ENCODE assay signal across 4 fruit fly cellular contexts in genomic region chr3L:11353002-11353401, dm6.
TF ChIP-seq lines count a peak whose summit lies in the region.

No protein-coding gene starts in this region.

TF ChIP-seq in whole organism, adult, 20 proteins besides CTCF, POLR2A, EP300 and RAD21 (continued from another document):
- TF ChIP-seq CG5204 (GFP tag; optimal IDR thresholded peaks at IDR 0.05; lab: Kevin White, UChicago) (peak; percentile 76), ovo (GFP tag; optimal IDR thresholded peaks at IDR 0.05; lab: Kevin White, UChicago) (peak; percentile 51)

TF ChIP-seq in whole organism, embryonic, 481 proteins besides CTCF, POLR2A, EP300 and RAD21 (continued from another document and continues in another):
- no peak for TF ChIP-seq Asciz (GFP tag; optimal IDR thresholded peaks at IDR 0.05; lab: Kevin White, UChicago)
- peak; percentile 69 for TF ChIP-seq repo (GFP tag; optimal IDR thresholded peaks at IDR 0.05; lab: Kevin White, UChicago)
- TF ChIP-seq vnd (GFP tag; IDR thresholded peaks at IDR 0.05; lab: Robert Waterston, UW; ENCODE audit: partially characterized antibody) = no peak
- peak; percentile 80 for TF ChIP-seq CG9215 (GFP tag; IDR thresholded peaks at IDR 0.05; lab: Robert Waterston, UW)
- TF ChIP-seq rib (GFP tag; IDR thresholded peaks at IDR 0.05; lab: Robert Waterston, UW) = peak; percentile 94
- peak; percentile 78 for TF ChIP-seq ems (GFP tag; optimal IDR thresholded peaks at IDR 0.05; lab: Kevin White, UChicago)
- TF ChIP-seq jing (GFP tag; optimal IDR thresholded peaks at IDR 0.05; lab: Kevin White, UChicago) = peak; percentile 57
- TF ChIP-seq Fer2 (tag; optimal IDR thresholded peaks at IDR 0.05; lab: Kevin White, UChicago) = peak; percentile 33
- peak; percentile 85 for TF ChIP-seq CG7372 (GFP tag; IDR thresholded peaks at IDR 0.05; lab: Robert Waterston, UW)
- peak; percentile 91 for TF ChIP-seq CG12155 (GFP tag; optimal IDR thresholded peaks at IDR 0.05; lab: Kevin White, UChicago)
- TF ChIP-seq Abd-B (GFP tag; optimal IDR thresholded peaks at IDR 0.05; lab: Kevin White, UChicago) = peak; percentile 71
- no peak for TF ChIP-seq CG7963 (GFP tag; IDR thresholded peaks at IDR 0.05; lab: Robert Waterston, UW; ENCODE audit: partially characterized antibody)
- TF ChIP-seq br (optimal IDR thresholded peaks at IDR 0.05; lab: Kevin White, UChicago) = no peak
- no peak for TF ChIP-seq crol (GFP tag; IDR thresholded peaks at IDR 0.05; lab: Robert Waterston, UW)
- TF ChIP-seq pnt (GFP tag; optimal IDR thresholded peaks at IDR 0.05; lab: Kevin White, UChicago) = peak; percentile 79
- peak; percentile 77 for TF ChIP-seq CG4854 (GFP tag; optimal IDR thresholded peaks at IDR 0.05; lab: Kevin White, UChicago)
- peak; percentile 98 for TF ChIP-seq CG2120 (GFP tag; optimal IDR thresholded peaks at IDR 0.05; lab: Kevin White, UChicago)
- TF ChIP-seq pb (GFP tag; optimal IDR thresholded peaks at IDR 0.05; lab: Kevin White, UChicago) = peak; percentile 62
- peak; percentile 48; the same call in 1 of the 2 replicates for TF ChIP-seq danr (GFP tag; IDR thresholded peaks at IDR 0.05; lab: Robert Waterston, UW)
- peak; percentile 89 for TF ChIP-seq HLH54F (GFP tag; optimal IDR thresholded peaks at IDR 0.05; lab: Kevin White, UChicago)
- no peak for TF ChIP-seq Eip74EF (GFP tag; optimal IDR thresholded peaks at IDR 0.05; lab: Kevin White, UChicago)
- TF ChIP-seq Hey (tag; optimal IDR thresholded peaks at IDR 0.05; lab: Kevin White, UChicago) = peak; percentile 49
- TF ChIP-seq gcm2 (GFP tag; optimal IDR thresholded peaks at IDR 0.05; lab: Kevin White, UChicago) = peak; percentile 87
- TF ChIP-seq CoRest (tag; optimal IDR thresholded peaks at IDR 0.05; lab: Kevin White, UChicago) = peak; percentile 87
- TF ChIP-seq dmrt11E (tag; optimal IDR thresholded peaks at IDR 0.05; lab: Kevin White, UChicago) = peak; percentile 56
- TF ChIP-seq Ravus (GFP tag; IDR thresholded peaks at IDR 0.05; lab: Robert Waterston, UW) = peak; percentile 81
- peak; percentile 62; the same call in 1 of the 2 replicates for TF ChIP-seq sim (GFP tag; IDR thresholded peaks at IDR 0.05; lab: Robert Waterston, UW)
- TF ChIP-seq Lhr (GFP tag; optimal IDR thresholded peaks at IDR 0.05; lab: Kevin White, UChicago) = no peak
- peak; percentile 83 for TF ChIP-seq CG10366 (GFP tag; IDR thresholded peaks at IDR 0.05; lab: Robert Waterston, UW)
- TF ChIP-seq CG31441 (GFP tag; IDR thresholded peaks at IDR 0.05; lab: Robert Waterston, UW) = peak; percentile 72
- peak; percentile 69 for TF ChIP-seq D19B (GFP tag; optimal IDR thresholded peaks at IDR 0.05; lab: Kevin White, UChicago)
- TF ChIP-seq Mes4 (GFP tag; optimal IDR thresholded peaks at IDR 0.05; lab: Kevin White, UChicago) = peak; percentile 45
- peak; percentile 89 for TF ChIP-seq HmgZ (tag; optimal IDR thresholded peaks at IDR 0.05; lab: Kevin White, UChicago)
- TF ChIP-seq CG34422 (GFP tag; IDR thresholded peaks at IDR 0.05; lab: Robert Waterston, UW) = peak; percentile 83
- TF ChIP-seq eyg (GFP tag; optimal IDR thresholded peaks at IDR 0.05; lab: Kevin White, UChicago) = peak; percentile 80
- peak; percentile 45 for TF ChIP-seq CG5180 (GFP tag; optimal IDR thresholded peaks at IDR 0.05; lab: Kevin White, UChicago)
- TF ChIP-seq CG8290 (GFP tag; optimal IDR thresholded peaks at IDR 0.05; lab: Kevin White, UChicago) = no peak
- peak in 1 of 2 experiments; percentile 94 for TF ChIP-seq CG8290 (tag; optimal IDR thresholded peaks at IDR 0.05; lab: Kevin White, UChicago)
- no peak for TF ChIP-seq fd64A (GFP tag; optimal IDR thresholded peaks at IDR 0.05; lab: Kevin White, UChicago)
- peak; percentile 59 for TF ChIP-seq nmo (GFP tag; optimal IDR thresholded peaks at IDR 0.05; lab: Kevin White, UChicago)
- TF ChIP-seq cas (GFP tag; IDR thresholded peaks at IDR 0.05; lab: Robert Waterston, UW) = peak; percentile 85
- peak; percentile 38 for TF ChIP-seq Sox100B (GFP tag; optimal IDR thresholded peaks at IDR 0.05; lab: Kevin White, UChicago)
- peak; percentile 76 for TF ChIP-seq CG13424 (tag; optimal IDR thresholded peaks at IDR 0.05; lab: Kevin White, UChicago)

TF ChIP-seq in whole organism, prepupa, 60 proteins besides CTCF, POLR2A, EP300 and RAD21 (continued from another document):
- TF ChIP-seq ss (GFP tag; optimal IDR thresholded peaks at IDR 0.05; lab: Kevin White, UChicago) (no peak), fd85E (GFP tag; optimal IDR thresholded peaks at IDR 0.05; lab: Kevin White, UChicago) (no peak), CG11294 (GFP tag; IDR thresholded peaks at IDR 0.05; lab: Robert Waterston, UW) (no peak), Ets96B (tag; optimal IDR thresholded peaks at IDR 0.05; lab: Kevin White, UChicago) (peak; percentile 25), CG6854 (GFP tag; optimal IDR thresholded peaks at IDR 0.05; lab: Kevin White, UChicago) (no peak), cyc (GFP tag; optimal IDR thresholded peaks at IDR 0.05; lab: Kevin White, UChicago) (peak; percentile 84), lz (GFP tag; optimal IDR thresholded peaks at IDR 0.05; lab: Kevin White, UChicago) (peak; percentile 85), CG3032 (tag; optimal IDR thresholded peaks at IDR 0.05; lab: Kevin White, UChicago) (no peak), eg (GFP tag; IDR thresholded peaks at IDR 0.05; lab: Robert Waterston, UW) (peak; percentile 74), vri (GFP tag; optimal IDR thresholded peaks at IDR 0.05; lab: Kevin White, UChicago) (peak; percentile 93), pdm3 (GFP tag; optimal IDR thresholded peaks at IDR 0.05; lab: Kevin White, UChicago) (peak; percentile 65), achi (GFP tag; optimal IDR thresholded peaks at IDR 0.05; lab: Kevin White, UChicago) (peak; percentile 62), fd59A (GFP tag; optimal IDR thresholded peaks at IDR 0.05; lab: Kevin White, UChicago) (no peak), fkh (GFP tag; optimal IDR thresholded peaks at IDR 0.05; lab: Kevin White, UChicago) (peak; percentile 67), net (GFP tag; optimal IDR thresholded peaks at IDR 0.05; lab: Kevin White, UChicago) (peak; percentile 40), CG34406 (GFP tag; optimal IDR thresholded peaks at IDR 0.05; lab: Kevin White, UChicago) (peak; percentile 60), Eip75B (GFP tag; optimal IDR thresholded peaks at IDR 0.05; lab: Kevin White, UChicago) (peak; percentile 49), spab (GFP tag; optimal IDR thresholded peaks at IDR 0.05; lab: Kevin White, UChicago) (no peak), dsx (GFP tag; optimal IDR thresholded peaks at IDR 0.05; lab: Kevin White, UChicago; ENCODE audit: poor library complexity, severe bottlenecking) (no peak), CG15336 (GFP tag; IDR thresholded peaks at IDR 0.05; lab: Robert Waterston, UW) (peak; percentile 64), Smox (GFP tag; optimal IDR thresholded peaks at IDR 0.05; lab: Kevin White, UChicago) (peak; percentile 85), CG11902 (GFP tag; optimal IDR thresholded peaks at IDR 0.05; lab: Kevin White, UChicago) (peak; percentile 30), Eip93F (GFP tag; optimal IDR thresholded peaks at IDR 0.05; lab: Kevin White, UChicago) (peak; percentile 62), Blimp-1 (GFP tag; optimal IDR thresholded peaks at IDR 0.05; lab: Kevin White, UChicago) (peak; percentile 1), svp (GFP tag; lab: Kevin White, UChicago) (peak; percentile 92), Sox14 (GFP tag; optimal IDR thresholded peaks at IDR 0.05; lab: Kevin White, UChicago) (peak; percentile 80), CG6792 (GFP tag; optimal IDR thresholded peaks at IDR 0.05; lab: Kevin White, UChicago) (peak; percentile 58), Ets21C (GFP tag; optimal IDR thresholded peaks at IDR 0.05; lab: Kevin White, UChicago) (peak; percentile 80), Sox15 (GFP tag; optimal IDR thresholded peaks at IDR 0.05; lab: Kevin White, UChicago) (peak; percentile 3), Gug (GFP tag; IDR thresholded peaks at IDR 0.05; lab: Robert Waterston, UW) (peak; percentile 43), salr (GFP tag; optimal IDR thresholded peaks at IDR 0.05; lab: Kevin White, UChicago) (no peak), Eip78C (GFP tag; lab: Kevin White, UChicago) (peak; percentile 84), CG10631 (GFP tag; optimal IDR thresholded peaks at IDR 0.05; lab: Kevin White, UChicago) (peak; percentile 52), Sox102F (GFP tag; optimal IDR thresholded peaks at IDR 0.05; lab: Kevin White, UChicago) (peak; percentile 85), CG1621 (tag; optimal IDR thresholded peaks at IDR 0.05; lab: Kevin White, UChicago) (no peak), Met (GFP tag; optimal IDR thresholded peaks at IDR 0.05; lab: Kevin White, UChicago) (peak; percentile 88), CG7368 (GFP tag; optimal IDR thresholded peaks at IDR 0.05; lab: Kevin White, UChicago) (no peak), CG10669 (GFP tag; optimal IDR thresholded peaks at IDR 0.05; lab: Kevin White, UChicago) (no peak), CG6276 (GFP tag; optimal IDR thresholded peaks at IDR 0.05; lab: Kevin White, UChicago) (peak; percentile 12), CG3919 (GFP tag; optimal IDR thresholded peaks at IDR 0.05; lab: Kevin White, UChicago) (peak; percentile 63)

TF ChIP-seq in whole organism, wandering third instar larva, 38 proteins besides CTCF, POLR2A, EP300 and RAD21 (continued from another document):
- TF ChIP-seq tai (GFP tag; optimal IDR thresholded peaks at IDR 0.05; lab: Kevin White, UChicago) = peak; percentile 93
- TF ChIP-seq dl (GFP tag; optimal IDR thresholded peaks at IDR 0.05; lab: Kevin White, UChicago; ENCODE audit: insufficient read depth in 1 of 2, partially characterized antibody in 2 of 2) = no peak
- peak; percentile 48 for TF ChIP-seq jim (GFP tag; optimal IDR thresholded peaks at IDR 0.05; lab: Kevin White, UChicago)
- TF ChIP-seq fru (GFP tag; optimal IDR thresholded peaks at IDR 0.05; lab: Kevin White, UChicago) = peak; percentile 96
- peak; percentile 95 for TF ChIP-seq OdsH (GFP tag; optimal IDR thresholded peaks at IDR 0.05; lab: Kevin White, UChicago)
- peak; percentile 87 for TF ChIP-seq Sp1 (GFP tag; optimal IDR thresholded peaks at IDR 0.05; lab: Kevin White, UChicago)
- TF ChIP-seq Hnf4 (GFP tag; optimal IDR thresholded peaks at IDR 0.05; lab: Kevin White, UChicago) = peak; percentile 95
- no peak for TF ChIP-seq Dif (GFP tag; optimal IDR thresholded peaks at IDR 0.05; lab: Kevin White, UChicago; ENCODE audit: partially characterized antibody)
- peak; percentile 82 for TF ChIP-seq sv (GFP tag; optimal IDR thresholded peaks at IDR 0.05; lab: Kevin White, UChicago)
- TF ChIP-seq h (GFP tag; optimal IDR thresholded peaks at IDR 0.05; lab: Kevin White, UChicago) = peak; percentile 98
- peak; percentile 93 to 97 for TF ChIP-seq foxo (GFP tag; optimal IDR thresholded peaks at IDR 0.05; lab: Kevin White, UChicago)
- TF ChIP-seq Vsx2 (GFP tag; optimal IDR thresholded peaks at IDR 0.05; lab: Kevin White, UChicago; ENCODE audit: partially characterized antibody) = no peak
